Worm (Caenorhabditis elegans): ENCODE measurements around the gene fbxb-82.

DNA sequence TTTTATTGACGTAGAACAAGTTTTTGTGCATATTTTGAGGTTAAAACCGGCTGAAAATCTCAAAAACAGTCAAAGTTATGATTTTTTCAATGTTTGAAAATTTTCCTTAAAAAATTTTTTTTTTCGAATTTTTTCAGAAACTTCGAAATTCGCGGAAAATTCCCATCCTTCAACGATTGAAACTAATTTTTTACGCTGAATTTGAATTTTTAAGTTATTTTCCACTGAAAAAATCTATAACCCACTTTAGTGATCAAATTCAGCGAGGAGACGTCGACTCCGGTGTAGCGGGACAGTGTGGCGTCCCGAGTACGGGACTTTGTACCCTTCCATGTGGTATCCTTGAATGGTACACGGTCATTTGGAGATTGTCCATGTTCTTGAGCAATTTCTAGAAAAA, 50.8 kb downstream of the fbxb-82 start:
- TF ChIP-seq ama-1 (optimal IDR thresholded peaks at IDR 0.05) (no peak), ztf-11 (tag; optimal IDR thresholded peaks at IDR 0.05) (no peak), nhr-76 (tag; optimal IDR thresholded peaks at IDR 0.05) (no peak), elt-1 (tag; optimal IDR thresholded peaks at IDR 0.05) (no peak), fos-1 (tag; optimal IDR thresholded peaks at IDR 0.05) (no peak), elt-2 (tag; optimal IDR thresholded peaks at IDR 0.05) (no peak), mdl-1 (tag; optimal IDR thresholded peaks at IDR 0.05) (no peak), pqm-1 (tag; optimal IDR thresholded peaks at IDR 0.05) (no peak), unc-39 (tag; optimal IDR thresholded peaks at IDR 0.05) (no peak)
